Worm (Caenorhabditis elegans) whole organism, late embryonic: ENCODE measurements around the gene wrt-7.

ENCODE experiments used
- elt-2 ChIP-seq: sonication (generic microtip); optimal IDR thresholded peaks from 2 replicates; lab custom pipeline; 2016; ENCODE audit warnings: missing genetic modification reagents, missing genetic modification characterization, missing compliant biosample characterization
- nhr-232 ChIP-seq: sonication (generic microtip); optimal IDR thresholded peaks from 2 replicates; lab custom pipeline; 2016; ENCODE audit warnings: missing genetic modification characterization, missing compliant biosample characterization
- odd-2 ChIP-seq: sonication (generic microtip); optimal IDR thresholded peaks from 2 replicates; lab custom pipeline; 2017; ENCODE audit warnings: antibody characterized with exemption, mild to moderate bottlenecking, missing genetic modification characterization, missing compliant biosample characterization
- pag-3 ChIP-seq: sonication (generic microtip); optimal IDR thresholded peaks from 2 replicates; lab custom pipeline; 2016; ENCODE audit warnings: missing compliant biosample characterization, missing genetic modification characterization, borderline replicate concordance
- pha-4 ChIP-seq: fragments of 150-350 bp; optimal IDR thresholded peaks from 2 replicates; lab custom pipeline; 2018; ENCODE audit warnings: missing biosample characterization, missing genetic modification reagents, missing genetic modification characterization
- unc-55 ChIP-seq: sonication (generic microtip); optimal IDR thresholded peaks from 2 replicates; lab custom pipeline; 2017; ENCODE audit warnings: missing biosample characterization, missing genetic modification reagents, missing genetic modification characterization

- no peak for TF ChIP-seq odd-2
- no peak for TF ChIP-seq pag-3 (tag; lab: Kevin White, UChicago)
- no peak for TF ChIP-seq elt-2 (tag; lab: Kevin White, UChicago)
- no peak for TF ChIP-seq nhr-232 (tag; lab: Kevin White, UChicago)
- no peak for TF ChIP-seq unc-55 (GFP tag; lab: Kevin White, UChicago)
- TF ChIP-seq pha-4 (tag; lab: Kevin White, UChicago), result no peak
These were observed 4.5 kb downstream of the wrt-7 start, which contains the start of gene srw-113 for ce11 chrV:15332851-15333250.
